Fruit fly (Drosophila melanogaster): Measurements from ENCODE around the gene Amnionless.

Amnionless gene

DNA sequence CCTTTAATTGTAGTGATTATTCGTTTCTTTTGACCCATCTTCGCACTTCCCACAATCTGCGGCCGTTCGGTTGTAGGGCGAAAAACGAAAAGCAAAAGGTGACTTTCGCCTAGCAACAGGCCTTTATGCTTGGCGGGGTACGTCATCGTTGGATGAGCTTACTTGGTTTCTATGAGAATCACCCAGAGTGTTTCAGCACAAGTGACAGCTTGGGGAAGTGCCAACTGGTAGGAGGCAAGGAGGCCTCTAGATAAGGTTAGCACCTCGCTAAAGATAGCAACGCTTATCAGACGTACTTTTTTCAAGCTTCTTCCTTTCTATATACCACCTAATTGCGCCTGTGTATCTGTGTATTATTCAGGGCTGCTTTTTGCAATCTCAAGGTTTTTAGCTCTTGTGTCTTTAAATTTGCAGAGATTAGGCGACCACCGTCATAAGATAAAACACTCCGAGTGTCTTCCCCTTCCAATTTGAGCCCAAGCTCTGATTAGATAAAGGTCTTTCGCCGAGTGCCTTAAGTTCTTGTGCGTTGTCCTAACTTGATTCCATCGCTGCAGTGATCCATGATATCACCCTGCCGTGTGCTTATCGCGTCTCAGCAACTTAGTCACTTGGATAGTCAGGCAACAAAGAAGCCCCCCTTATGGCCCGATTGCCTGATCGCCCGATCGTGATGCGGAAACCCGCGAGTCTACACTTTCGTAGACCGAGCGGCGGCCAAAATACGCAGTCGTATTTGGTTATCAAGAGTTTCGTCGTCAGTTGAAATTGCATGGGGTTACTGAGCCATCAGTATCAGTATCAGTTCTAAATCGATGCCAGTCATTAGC is 12.1 kb upstream of the Amnionless start:
- no peak for TF ChIP-seq onecut (GFP tag; IDR thresholded peaks at IDR 0.05)
- TF ChIP-seq CG11247 (GFP tag; IDR thresholded peaks at IDR 0.05): no peak
- TF ChIP-seq CG30403 (GFP tag; optimal IDR thresholded peaks at IDR 0.05): no peak
- TF ChIP-seq gfzf (GFP tag; optimal IDR thresholded peaks at IDR 0.05): no peak
- TF ChIP-seq ftz-f1 (GFP tag; optimal IDR thresholded peaks at IDR 0.05): peak; percentile 12
- peak; percentile 83 for TF ChIP-seq rib (GFP tag; IDR thresholded peaks at IDR 0.05)
- no peak for TF ChIP-seq dan (GFP tag; IDR thresholded peaks at IDR 0.05)
- TF ChIP-seq Doc3 (GFP tag; IDR thresholded peaks at IDR 0.05; ENCODE audit: partially characterized antibody): no peak
- no peak for TF ChIP-seq CG8089 (GFP tag; optimal IDR thresholded peaks at IDR 0.05)
- TF ChIP-seq CG11695 (GFP tag; IDR thresholded peaks at IDR 0.05): no peak
- TF ChIP-seq vfl (GFP tag; optimal IDR thresholded peaks at IDR 0.05): no peak
- TF ChIP-seq tup (GFP tag; optimal IDR thresholded peaks at IDR 0.05): no peak
- no peak for TF ChIP-seq az2 (GFP tag; optimal IDR thresholded peaks at IDR 0.05)
- no peak for TF ChIP-seq B-H2 (GFP tag; optimal IDR thresholded peaks at IDR 0.05)
- TF ChIP-seq CG10462 (GFP tag; optimal IDR thresholded peaks at IDR 0.05): no peak
- no peak for TF ChIP-seq lmd (GFP tag; IDR thresholded peaks at IDR 0.05)
- TF ChIP-seq BtbVII (GFP tag; optimal IDR thresholded peaks at IDR 0.05): peak; percentile 9
- 0 out of 3 replicates have a peak, but pooled peaks have one; percentile 7 for TF ChIP-seq ken (GFP tag; IDR thresholded peaks at IDR 0.05)
- TF ChIP-seq GATAe (GFP tag; conservative IDR thresholded peaks at IDR 0.05): peak; percentile 32; the same call in 1 of the 2 replicates
- no peak for TF ChIP-seq Sox102F (GFP tag; optimal IDR thresholded peaks at IDR 0.05)
- TF ChIP-seq Rx (GFP tag; IDR thresholded peaks at IDR 0.05): no peak
- TF ChIP-seq exex (tag; optimal IDR thresholded peaks at IDR 0.05): peak; percentile 72
- peak; percentile 63 for TF ChIP-seq mirr (GFP tag; optimal IDR thresholded peaks at IDR 0.05)
- TF ChIP-seq CG13894 (tag; optimal IDR thresholded peaks at IDR 0.05): peak; percentile 21
- no peak for TF ChIP-seq CG4360 (GFP tag; IDR thresholded peaks at IDR 0.05)
- TF ChIP-seq CG17186 (GFP tag; optimal IDR thresholded peaks at IDR 0.05): no peak
- no peak for TF ChIP-seq chn (GFP tag; optimal IDR thresholded peaks at IDR 0.05)
- no peak for TF ChIP-seq CG2129 (GFP tag; IDR thresholded peaks at IDR 0.05; ENCODE audit: partially characterized antibody)
- TF ChIP-seq sug (tag; optimal IDR thresholded peaks at IDR 0.05): peak; percentile 77
- no peak for TF ChIP-seq Dref (GFP tag; IDR thresholded peaks at IDR 0.05)
- no peak for TF ChIP-seq Dad (GFP tag; optimal IDR thresholded peaks at IDR 0.05)
- peak; percentile 93 for TF ChIP-seq grn (GFP tag; optimal IDR thresholded peaks at IDR 0.05)
- no peak for TF ChIP-seq hth (optimal IDR thresholded peaks at IDR 0.05)
- no peak for TF ChIP-seq Dek (tag; optimal IDR thresholded peaks at IDR 0.05)
- TF ChIP-seq PHDP (tag; optimal IDR thresholded peaks at IDR 0.05): no peak
- TF ChIP-seq ind (GFP tag; optimal IDR thresholded peaks at IDR 0.05): no peak
- TF ChIP-seq CG12391 (tag; optimal IDR thresholded peaks at IDR 0.05): no peak
- no peak for TF ChIP-seq Ssrp (tag; optimal IDR thresholded peaks at IDR 0.05)
- no peak for TF ChIP-seq CG31224 (GFP tag; IDR thresholded peaks at IDR 0.05)
- no peak for TF ChIP-seq CG30020 (tag; optimal IDR thresholded peaks at IDR 0.05)
- TF ChIP-seq mld (GFP tag; IDR thresholded peaks at IDR 0.05; ENCODE audit: partially characterized antibody): no peak
- 0 out of 4 replicates have a peak, but pooled peaks have one; percentile 35 for TF ChIP-seq chinmo (GFP tag; IDR thresholded peaks at IDR 0.05; ENCODE audit: partially characterized antibody)
- no peak for TF ChIP-seq CG12104 (GFP tag; optimal IDR thresholded peaks at IDR 0.05)
- TF ChIP-seq yki (optimal IDR thresholded peaks at IDR 0.05): no peak
- TF ChIP-seq CoRest (tag; optimal IDR thresholded peaks at IDR 0.05): no peak
- no peak for TF ChIP-seq crol (GFP tag; IDR thresholded peaks at IDR 0.05)
- TF ChIP-seq cwo (GFP tag; optimal IDR thresholded peaks at IDR 0.05): peak; percentile 47
- no peak for TF ChIP-seq al (GFP tag; IDR thresholded peaks at IDR 0.05)
- TF ChIP-seq CG12299 (tag; optimal IDR thresholded peaks at IDR 0.05): no peak
- TF ChIP-seq CG13424 (tag; optimal IDR thresholded peaks at IDR 0.05): no peak
